Fruit fly (Drosophila melanogaster) whole organism, embryonic: ENCODE results near the gene CG5644.

Source experiments
- Adf1 ChIP-seq: fragments of 200-800 bp; sonication (Bioruptor generic); IDR thresholded peaks from 2 replicates; pipeline ENCODE4 v1.3.6; 2022; ENCODE audit warnings: missing biosample characterization, missing genetic modification characterization
- CG10431 ChIP-seq: fragments of 200-800 bp; sonication (Bioruptor generic); optimal IDR thresholded peaks from 3 replicates; lab custom pipeline; 2018; ENCODE audit warnings: missing biosample characterization, mild to moderate bottlenecking, missing genetic modification characterization
- CG10959 ChIP-seq: fragments of 200-800 bp; sonication (Bioruptor generic); IDR thresholded peaks from 2 replicates; pipeline ENCODE4 v1.3.6; 2022; ENCODE audit warnings: missing biosample characterization, missing genetic modification characterization
- CG12155 ChIP-seq: fragments of 200-800 bp; sonication (Bioruptor generic); optimal IDR thresholded peaks from 3 replicates; lab custom pipeline; 2016; ENCODE audit warnings: missing biosample characterization, missing genetic modification characterization
- CG1233 ChIP-seq: fragments of 200-800 bp; sonication (Bioruptor generic); optimal IDR thresholded peaks from 4 replicates; lab custom pipeline; 2018; ENCODE audit warnings: missing biosample characterization, mild to moderate bottlenecking, missing genetic modification characterization
- CG15011 ChIP-seq: fragments of 200-800 bp; sonication (Bioruptor generic); optimal IDR thresholded peaks from 3 replicates; lab custom pipeline; 2018; ENCODE audit warnings: missing biosample characterization, mild to moderate bottlenecking, missing genetic modification characterization
- CG1792 ChIP-seq: fragments of 200-800 bp; sonication (Bioruptor generic); optimal IDR thresholded peaks from 2 replicates; lab custom pipeline; 2016; ENCODE audit warnings: missing biosample characterization, missing genetic modification characterization
- CG18619 ChIP-seq: fragments of 200-800 bp; sonication (Bioruptor generic); optimal IDR thresholded peaks from 3 replicates; lab custom pipeline; 2017; ENCODE audit warnings: missing biosample characterization, mild to moderate bottlenecking, missing genetic modification characterization
- CG2199 ChIP-seq: fragments of 200-800 bp; sonication (Bioruptor generic); IDR thresholded peaks from 3 replicates; pipeline ENCODE4 v1.3.6; 2022; ENCODE audit warnings: missing biosample characterization, missing genetic modification characterization
- CG31388 ChIP-seq: fragments of 200-800 bp; sonication (Bioruptor generic); optimal IDR thresholded peaks from 2 replicates; lab custom pipeline; 2016; ENCODE audit warnings: missing biosample characterization, missing genetic modification characterization
- CG32532 ChIP-seq: fragments of 200-800 bp; sonication (Bioruptor generic); IDR thresholded peaks from 2 replicates; pipeline ENCODE4 v1.3.6; 2022; ENCODE audit warnings: missing biosample characterization, missing genetic modification characterization
- CG34422 ChIP-seq: fragments of 200-800 bp; sonication (Bioruptor generic); IDR thresholded peaks from 3 replicates; pipeline ENCODE4 v1.3.6; 2022; ENCODE audit warnings: missing biosample characterization, missing genetic modification characterization
- CG6689 ChIP-seq: fragments of 200-800 bp; sonication (Bioruptor generic); IDR thresholded peaks from 2 replicates; pipeline ENCODE4 v1.3.6; 2022; ENCODE audit warnings: missing biosample characterization, missing genetic modification characterization
- CG6854 ChIP-seq: fragments of 200-800 bp; sonication (Bioruptor generic); optimal IDR thresholded peaks from 3 replicates; lab custom pipeline; 2017; ENCODE audit warnings: missing biosample characterization, mild to moderate bottlenecking, missing genetic modification characterization
- CG7271 ChIP-seq: fragments of 200-800 bp; sonication (Bioruptor generic); optimal IDR thresholded peaks from 2 replicates; lab custom pipeline; 2018; ENCODE audit warnings: missing biosample characterization, mild to moderate bottlenecking, missing genetic modification characterization, moderate library complexity
- CG7745 ChIP-seq: fragments of 200-800 bp; sonication (Bioruptor generic); optimal IDR thresholded peaks from 2 replicates; lab custom pipeline; 2018; ENCODE audit warnings: missing biosample characterization, mild to moderate bottlenecking, missing genetic modification characterization, moderate library complexity
- CrebB ChIP-seq: fragments of 200-800 bp; sonication (Bioruptor generic); optimal IDR thresholded peaks from 3 replicates; lab custom pipeline; 2018; ENCODE audit warnings: missing biosample characterization, mild to moderate bottlenecking, missing genetic modification characterization
- D ChIP-seq, 2 experiments: fragments of 200-800 bp in 1 of 2; fragments of >200 bp in 1 of 2; sonication (Bioruptor generic) in 1 of 2; optimal IDR thresholded peaks; 2 replicates in 1 of 2; 3 replicates in 1 of 2; lab custom pipeline; 2017; ENCODE audit warnings: mild to moderate bottlenecking in 1 of 2, missing biosample characterization in 1 of 2, missing genetic modification characterization in 1 of 2, missing genetic modification reagents in 1 of 2
- D19A ChIP-seq: fragments of 200-800 bp; optimal IDR thresholded peaks from 3 replicates; lab custom pipeline; 2019; ENCODE audit warnings: missing biosample characterization, mild to moderate bottlenecking, missing genetic modification characterization, moderate library complexity
- Dad ChIP-seq: fragments of 200-800 bp; sonication (Bioruptor generic); optimal IDR thresholded peaks from 3 replicates; lab custom pipeline; 2016; ENCODE audit warnings: missing biosample characterization, missing genetic modification characterization
- Drgx ChIP-seq: fragments of 200-800 bp; sonication (Bioruptor generic); IDR thresholded peaks from 2 replicates; pipeline ENCODE4 v1.3.6; 2022; ENCODE audit warnings: missing biosample characterization, missing genetic modification characterization
- Ets65A ChIP-seq: fragments of 200-800 bp; sonication (Bioruptor generic); peaks from one replicate; lab custom pipeline; 2016; ENCODE audit warnings: missing biosample characterization, missing genetic modification characterization
- Hr3 ChIP-seq: fragments of 200-800 bp; sonication (Bioruptor generic); optimal IDR thresholded peaks from 3 replicates; lab custom pipeline; 2016; ENCODE audit warnings: missing biosample characterization, missing genetic modification characterization
- Hr78 ChIP-seq, 2 experiments: fragments of 200-800 bp in 1 of 2; fragments of >200 bp in 1 of 2; sonication (Bioruptor generic) in 1 of 2; optimal IDR thresholded peaks; 2 replicates each; lab custom pipeline; 2017 to 2019; ENCODE audit warnings: missing biosample characterization in 2 of 2, missing genetic modification characterization in 2 of 2, mild to moderate bottlenecking in 1 of 2, moderate library complexity in 1 of 2
- Myb ChIP-seq: fragments of 200-800 bp; sonication (Bioruptor generic); optimal IDR thresholded peaks from 2 replicates; lab custom pipeline; 2016; ENCODE audit warnings: missing biosample characterization, missing genetic modification characterization
- Poxn ChIP-seq: fragments of 200-800 bp; sonication (Bioruptor generic); IDR thresholded peaks from 2 replicates; pipeline ENCODE4 v1.3.6; 2022; ENCODE audit warnings: missing biosample characterization, missing genetic modification characterization
- Sry-β ChIP-seq: fragments of 200-800 bp; sonication (Bioruptor generic); optimal IDR thresholded peaks from 2 replicates; lab custom pipeline; 2018; ENCODE audit warnings: missing biosample characterization, mild to moderate bottlenecking, missing genetic modification characterization, moderate library complexity
- Usf ChIP-seq: fragments of 200-800 bp; sonication (Bioruptor generic); optimal IDR thresholded peaks from 2 replicates; lab custom pipeline; 2017; ENCODE audit warnings: missing genotype, missing biosample characterization, missing genetic modification characterization
- bab2 ChIP-seq: fragments of 200-800 bp; sonication (Bioruptor generic); optimal IDR thresholded peaks from 2 replicates; lab custom pipeline; 2016; ENCODE audit warnings: missing biosample characterization, missing genetic modification characterization
- bbx ChIP-seq: fragments of 200-800 bp; sonication (Bioruptor generic); IDR thresholded peaks from 2 replicates; pipeline ENCODE4 v1.3.6; 2022; ENCODE audit warnings: missing biosample characterization, missing genetic modification characterization; ENCODE audit not compliant: partially characterized antibody
- cato ChIP-seq: fragments of 200-800 bp; sonication (Bioruptor generic); optimal IDR thresholded peaks from 2 replicates; lab custom pipeline; 2016; ENCODE audit warnings: missing biosample characterization, missing genetic modification characterization, borderline replicate concordance
- caup ChIP-seq: fragments of 200-800 bp; sonication (Bioruptor generic); optimal IDR thresholded peaks from 3 replicates; lab custom pipeline; 2017; ENCODE audit warnings: missing biosample characterization, mild to moderate bottlenecking, missing genetic modification characterization, moderate library complexity; ENCODE audit not compliant: severe bottlenecking
- chif ChIP-seq, 2 experiments: fragments of 200-800 bp; sonication (Bioruptor generic); optimal IDR thresholded peaks; 3 replicates each; lab custom pipeline; 2016; ENCODE audit warnings: missing biosample characterization in 2 of 2, missing genetic modification characterization in 2 of 2
- dati ChIP-seq: fragments of 200-800 bp; sonication (Bioruptor generic); IDR thresholded peaks from 2 replicates; pipeline ENCODE4 v1.3.6; 2022; ENCODE audit warnings: missing biosample characterization, missing genetic modification characterization
- ems ChIP-seq: fragments of 200-800 bp; sonication (Bioruptor generic); optimal IDR thresholded peaks from 3 replicates; lab custom pipeline; 2016; ENCODE audit warnings: missing biosample characterization, missing genetic modification characterization
- ewg ChIP-seq: fragments of 200-800 bp; sonication (Bioruptor generic); optimal IDR thresholded peaks from 3 replicates; lab custom pipeline; 2017; ENCODE audit warnings: mild to moderate bottlenecking, missing biosample characterization, missing genetic modification reagents, missing genetic modification characterization
- ind ChIP-seq: fragments of 200-800 bp; sonication (Bioruptor generic); optimal IDR thresholded peaks from 3 replicates; lab custom pipeline; 2016; ENCODE audit warnings: missing biosample characterization, missing genetic modification characterization
- jing ChIP-seq: fragments of 200-800 bp; sonication (Bioruptor generic); optimal IDR thresholded peaks from 2 replicates; lab custom pipeline; 2018; ENCODE audit warnings: missing biosample characterization, mild to moderate bottlenecking, missing genetic modification characterization
- lola ChIP-seq, 3 experiments: fragments of >200 bp in 2 of 3; fragments of 200-800 bp in 1 of 3; sonication (Bioruptor generic) in 1 of 3; optimal IDR thresholded peaks; 2 replicates each; lab custom pipeline; 2017 to 2019; ENCODE audit warnings: missing biosample characterization in 3 of 3, missing genetic modification characterization in 3 of 3, mild to moderate bottlenecking in 1 of 3, moderate library complexity in 1 of 3
- onecut ChIP-seq: fragments of 200-800 bp; sonication (Bioruptor generic); IDR thresholded peaks from 2 replicates; pipeline ENCODE4 v1.3.6; 2022; ENCODE audit warnings: missing biosample characterization, missing genetic modification characterization
- org-1 ChIP-seq: fragments of 200-800 bp; sonication (Bioruptor generic); optimal IDR thresholded peaks from 2 replicates; lab custom pipeline; 2017; ENCODE audit warnings: missing biosample characterization, missing genetic modification characterization
- otp ChIP-seq: fragments of 200-800 bp; sonication (Bioruptor generic); IDR thresholded peaks from 3 replicates; pipeline ENCODE4, ENCODE4 v1.3.6; 2022; ENCODE audit warnings: missing biosample characterization, missing genetic modification characterization
- pb ChIP-seq: fragments of 200-800 bp; sonication (Bioruptor generic); optimal IDR thresholded peaks from 3 replicates; lab custom pipeline; 2016; ENCODE audit warnings: missing biosample characterization, missing genetic modification characterization
- ranshi ChIP-seq: fragments of 200-800 bp; sonication (Bioruptor generic); IDR thresholded peaks from 2 replicates; pipeline ENCODE4 v1.3.6; 2022; ENCODE audit warnings: missing biosample characterization, missing genetic modification characterization
- ro ChIP-seq: fragments of 200-800 bp; sonication (Bioruptor generic); IDR thresholded peaks from 2 replicates; pipeline ENCODE4 v1.3.6; 2022; ENCODE audit warnings: missing biosample characterization, missing genetic modification characterization
- sens ChIP-seq: fragments of 200-800 bp; sonication (Bioruptor generic); peaks from one replicate; lab custom pipeline; 2016; ENCODE audit warnings: missing biosample characterization, missing genetic modification characterization
- tio ChIP-seq: fragments of 200-800 bp; sonication (Bioruptor generic); optimal IDR thresholded peaks from 2 replicates; lab custom pipeline; 2017; ENCODE audit warnings: missing biosample characterization, missing genetic modification characterization, inconsistent platforms
- toy ChIP-seq: fragments of 200-800 bp; sonication (Bioruptor generic); IDR thresholded peaks from 2 replicates; pipeline ENCODE4 v1.3.6; 2022; ENCODE audit warnings: missing biosample characterization, missing genetic modification characterization
- vvl ChIP-seq: fragments of 200-800 bp; sonication (Bioruptor generic); IDR thresholded peaks from 2 replicates; pipeline ENCODE4 v1.3.6; 2022; ENCODE audit warnings: missing biosample characterization, missing genetic modification characterization
- wdn ChIP-seq: fragments of 200-800 bp; sonication (Bioruptor generic); IDR thresholded peaks from 2 replicates; pipeline ENCODE4 v1.3.6; 2022; ENCODE audit warnings: missing biosample characterization, missing genetic modification characterization
- z ChIP-seq: fragments of 200-800 bp; sonication (Bioruptor generic); IDR thresholded peaks from 3 replicates; pipeline ENCODE4 v1.3.6; 2022; ENCODE audit warnings: missing biosample characterization, missing genetic modification characterization
- zfh2 ChIP-seq: fragments of 200-800 bp; sonication (Bioruptor generic); optimal IDR thresholded peaks from 2 replicates; lab custom pipeline; 2016; ENCODE audit warnings: missing biosample characterization, missing genetic modification characterization

The CG5644 gene

dm6 chr3L:8950955-8951354 is 28.7 kb downstream of the CG5644 start (continued):
- TF ChIP-seq ems = no peak
- no peak for TF ChIP-seq toy (GFP tag; lab: Robert Waterston, UW)
- TF ChIP-seq CG1792 (GFP tag; lab: Kevin White, UChicago) = no peak
- TF ChIP-seq Ets65A = no peak
- no peak for TF ChIP-seq CG2199
- TF ChIP-seq ro (GFP tag; lab: Robert Waterston, UW) = no peak
- peak; percentile 25 for TF ChIP-seq sens (GFP tag; lab: Kevin White, UChicago)
- no peak for TF ChIP-seq chif (GFP tag; optimal IDR thresholded peaks at IDR 0.05; lab: Kevin White, UChicago)
- TF ChIP-seq cato = no peak
- no peak for TF ChIP-seq bbx (GFP tag; lab: Robert Waterston, UW)
- TF ChIP-seq vvl (GFP tag; lab: Robert Waterston, UW) = 0 out of 2 replicates have a peak, but pooled peaks have one; percentile 52
- TF ChIP-seq lola (GFP tag; optimal IDR thresholded peaks at IDR 0.05; lab: Kevin White, UChicago) = peak in 1 of 3 experiments; percentile 50
- no peak for TF ChIP-seq Myb (GFP tag; lab: Kevin White, UChicago)
- no peak for TF ChIP-seq pb (GFP tag; lab: Kevin White, UChicago)
- no peak for TF ChIP-seq D (optimal IDR thresholded peaks at IDR 0.05; lab: Kevin White, UChicago)
- peak; percentile 33 for TF ChIP-seq D (GFP tag; optimal IDR thresholded peaks at IDR 0.05; lab: Kevin White, UChicago)
- peak; percentile 16 for TF ChIP-seq CG18619 (GFP tag; lab: Kevin White, UChicago)
- peak; percentile 57 for TF ChIP-seq ind (GFP tag; lab: Kevin White, UChicago)
- no peak for TF ChIP-seq CrebB (tag; lab: Kevin White, UChicago)
- TF ChIP-seq onecut (GFP tag; lab: Robert Waterston, UW) = no peak
- peak; percentile 43 for TF ChIP-seq tio (GFP tag; lab: Kevin White, UChicago)
- no peak for TF ChIP-seq ranshi
- no peak for TF ChIP-seq CG1233 (GFP tag; lab: Kevin White, UChicago)
- peak; percentile 15 for TF ChIP-seq caup (GFP tag; lab: Kevin White, UChicago)
- TF ChIP-seq CG7271 (tag; lab: Kevin White, UChicago) = no peak
- no peak for TF ChIP-seq CG15011
- TF ChIP-seq CG10959 (GFP tag; lab: Robert Waterston, UW) = no peak
- TF ChIP-seq jing (GFP tag; lab: Kevin White, UChicago) = no peak
- TF ChIP-seq D19A = peak; percentile 67
- peak; percentile 65 for TF ChIP-seq CG6689 (GFP tag; lab: Robert Waterston, UW)
- TF ChIP-seq wdn (GFP tag; lab: Robert Waterston, UW) = no peak
- no peak for TF ChIP-seq Usf (GFP tag; lab: Kevin White, UChicago)
- no peak for TF ChIP-seq bab2 (GFP tag; lab: Kevin White, UChicago)
- no peak for TF ChIP-seq CG32532 (GFP tag; lab: Robert Waterston, UW)
- no peak for TF ChIP-seq zfh2 (GFP tag; lab: Kevin White, UChicago)
- TF ChIP-seq Adf1 (GFP tag; lab: Robert Waterston, UW) = no peak
- no peak for TF ChIP-seq ewg (GFP tag; lab: Kevin White, UChicago)
- no peak for TF ChIP-seq Sry-β (GFP tag; lab: Kevin White, UChicago)
- TF ChIP-seq Dad (GFP tag; lab: Kevin White, UChicago) = no peak
- TF ChIP-seq Hr78 (GFP tag; optimal IDR thresholded peaks at IDR 0.05; lab: Kevin White, UChicago) = peak in 1 of 2 experiments; percentile 6
- no peak for TF ChIP-seq CG10431 (GFP tag; lab: Kevin White, UChicago)
- TF ChIP-seq CG6854 (GFP tag; lab: Kevin White, UChicago) = peak; percentile 4
- no peak for TF ChIP-seq CG31388 (GFP tag; lab: Kevin White, UChicago)
- TF ChIP-seq Poxn (GFP tag; lab: Robert Waterston, UW) = no peak
- TF ChIP-seq CG12155 (GFP tag; lab: Kevin White, UChicago) = no peak
- TF ChIP-seq otp (GFP tag; lab: Robert Waterston, UW) = no peak
- TF ChIP-seq org-1 (GFP tag; lab: Kevin White, UChicago) = no peak
- no peak for TF ChIP-seq dati (GFP tag; lab: Robert Waterston, UW)
- TF ChIP-seq CG34422 (GFP tag; lab: Robert Waterston, UW) = 0 out of 3 replicates have a peak, but pooled peaks have one; percentile 19
- TF ChIP-seq CG7745 (tag; lab: Kevin White, UChicago) = no peak
- peak; percentile 60 for TF ChIP-seq Hr3 (GFP tag; lab: Kevin White, UChicago)
- TF ChIP-seq z (GFP tag; lab: Robert Waterston, UW) = no peak
- TF ChIP-seq Drgx = no peak
